Fruit fly (Drosophila melanogaster): Measurements from ENCODE around the gene CG32815.

Gene CG32815

DNA sequence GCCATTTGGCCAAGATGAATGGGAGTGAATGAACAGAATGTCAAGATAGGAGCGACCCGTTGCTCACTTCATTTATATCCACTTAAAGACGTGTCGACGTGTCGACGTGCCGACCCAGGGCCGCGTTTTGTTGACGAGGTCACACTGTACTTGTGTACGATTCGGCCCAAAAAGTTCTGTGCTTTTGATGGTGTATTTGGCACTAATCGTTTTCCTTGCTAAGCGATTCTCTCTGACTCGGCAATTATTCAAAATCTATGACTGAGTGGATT, 16.0 kb downstream of the CG32815 start (continued):
- peak; percentile 43 for TF ChIP-seq mam (GFP tag; optimal IDR thresholded peaks at IDR 0.05)
- TF ChIP-seq ewg (GFP tag; optimal IDR thresholded peaks at IDR 0.05), result no peak
- no peak for TF ChIP-seq sisA (GFP tag; IDR thresholded peaks at IDR 0.05)
- TF ChIP-seq H15 (GFP tag; IDR thresholded peaks at IDR 0.05), result 0 out of 3 replicates have a peak, but pooled peaks have one; percentile 15
- no peak for TF ChIP-seq CG16779 (GFP tag; IDR thresholded peaks at IDR 0.05)
- no peak for TF ChIP-seq Elba2 (GFP tag; optimal IDR thresholded peaks at IDR 0.05)
- TF ChIP-seq vvl (GFP tag; IDR thresholded peaks at IDR 0.05), result no peak
- TF ChIP-seq Blimp-1 (GFP tag; optimal IDR thresholded peaks at IDR 0.05), result no peak
- no peak for TF ChIP-seq ssp (GFP tag; IDR thresholded peaks at IDR 0.05)
- TF ChIP-seq schlank (tag; optimal IDR thresholded peaks at IDR 0.05), result peak; percentile 10
- no peak; the same call in 1 of the 2 replicates for TF ChIP-seq CG14014 (GFP tag; IDR thresholded peaks at IDR 0.05)
- TF ChIP-seq bsh (GFP tag; optimal IDR thresholded peaks at IDR 0.05), result no peak
- no peak for TF ChIP-seq bcd (GFP tag; optimal IDR thresholded peaks at IDR 0.05)
- TF ChIP-seq CG10431 (GFP tag; optimal IDR thresholded peaks at IDR 0.05), result no peak
- no peak for TF ChIP-seq Doc2 (GFP tag; IDR thresholded peaks at IDR 0.05)
- 0 out of 3 replicates have a peak, but pooled peaks have one; percentile 32 for TF ChIP-seq CG2889 (GFP tag; IDR thresholded peaks at IDR 0.05)
- TF ChIP-seq dm (GFP tag; optimal IDR thresholded peaks at IDR 0.05), result no peak
- TF ChIP-seq CG11696 (GFP tag; IDR thresholded peaks at IDR 0.05), result no peak
- TF ChIP-seq Hr39 (optimal IDR thresholded peaks at IDR 0.05), result no peak
- no peak for TF ChIP-seq CG6813 (GFP tag; optimal IDR thresholded peaks at IDR 0.05)
- no peak for TF ChIP-seq Deaf1 (tag; optimal IDR thresholded peaks at IDR 0.05)
- TF ChIP-seq hth (optimal IDR thresholded peaks at IDR 0.05), result no peak
- no peak for TF ChIP-seq CG12299 (tag; optimal IDR thresholded peaks at IDR 0.05)
- no peak for TF ChIP-seq vfl (GFP tag; optimal IDR thresholded peaks at IDR 0.05)
- TF ChIP-seq gt (GFP tag; IDR thresholded peaks at IDR 0.05), result no peak
- TF ChIP-seq CG8944 (GFP tag; optimal IDR thresholded peaks at IDR 0.05), result no peak
- TF ChIP-seq CG31224 (GFP tag; IDR thresholded peaks at IDR 0.05), result peak; percentile 51
- TF ChIP-seq br (optimal IDR thresholded peaks at IDR 0.05), result no peak
- TF ChIP-seq CG1233 (GFP tag; optimal IDR thresholded peaks at IDR 0.05), result no peak
- TF ChIP-seq sima (GFP tag; optimal IDR thresholded peaks at IDR 0.05), result no peak
- TF ChIP-seq Dp (GFP tag; optimal IDR thresholded peaks at IDR 0.05), result no peak
- no peak for TF ChIP-seq dan (GFP tag; IDR thresholded peaks at IDR 0.05)
- TF ChIP-seq CG7745 (tag; optimal IDR thresholded peaks at IDR 0.05), result no peak
- TF ChIP-seq HHEX (GFP tag; optimal IDR thresholded peaks at IDR 0.05), result no peak
- TF ChIP-seq al (GFP tag; IDR thresholded peaks at IDR 0.05), result peak; percentile 53; the same call in 1 of the 2 replicates
- peak; percentile 5 for TF ChIP-seq CG15269 (tag; optimal IDR thresholded peaks at IDR 0.05)
- no peak for TF ChIP-seq gfzf (GFP tag; optimal IDR thresholded peaks at IDR 0.05)
- TF ChIP-seq Aef1 (GFP tag; IDR thresholded peaks at IDR 0.05), result peak; percentile 50; the same call in 1 of the 3 replicates
- TF ChIP-seq CG18764 (GFP tag; optimal IDR thresholded peaks at IDR 0.05), result no peak
- no peak for TF ChIP-seq sr (GFP tag; IDR thresholded peaks at IDR 0.05)
- TF ChIP-seq Side (GFP tag; optimal IDR thresholded peaks at IDR 0.05), result no peak
- TF ChIP-seq CG4328 (GFP tag; optimal IDR thresholded peaks at IDR 0.05), result no peak
- TF ChIP-seq CG10209 (GFP tag; optimal IDR thresholded peaks at IDR 0.05), result no peak
- TF ChIP-seq Dref (GFP tag; IDR thresholded peaks at IDR 0.05), result no peak
- TF ChIP-seq Scr (GFP tag; IDR thresholded peaks at IDR 0.05; ENCODE audit: partially characterized antibody), result no peak
- TF ChIP-seq BEAF-32 (GFP tag; optimal IDR thresholded peaks at IDR 0.05), result no peak
- TF ChIP-seq CG31388 (GFP tag; optimal IDR thresholded peaks at IDR 0.05), result no peak
- TF ChIP-seq klu (GFP tag; IDR thresholded peaks at IDR 0.05), result no peak
- TF ChIP-seq so (GFP tag; IDR thresholded peaks at IDR 0.05), result no peak
- no peak for TF ChIP-seq CoRest (tag; optimal IDR thresholded peaks at IDR 0.05)
- TF ChIP-seq CG9797 (GFP tag; optimal IDR thresholded peaks at IDR 0.05), result no peak
- no peak for TF ChIP-seq CG4360 (GFP tag; IDR thresholded peaks at IDR 0.05)
- TF ChIP-seq CG2712 (tag; optimal IDR thresholded peaks at IDR 0.05), result no peak
- TF ChIP-seq gcm (GFP tag; optimal IDR thresholded peaks at IDR 0.05), result no peak
